Fruit fly (Drosophila melanogaster) whole organism, pupa: ENCODE results near the gene CG1785.

Experiments
- CG10348 ChIP-seq: fragments of 200-800 bp; sonication (Bioruptor generic); IDR thresholded peaks from 2 replicates; pipeline ENCODE4 v1.3.6; 2022; ENCODE audit warnings: missing biosample characterization, missing genetic modification characterization
- CG12605 ChIP-seq: fragments of 200-800 bp; sonication (Bioruptor generic); IDR thresholded peaks from 2 replicates; pipeline ENCODE4 v1.3.6; 2022; ENCODE audit warnings: missing biosample characterization, missing genetic modification characterization
- CG13204 ChIP-seq: fragments of 200-800 bp; sonication (Bioruptor generic); optimal IDR thresholded peaks from 2 replicates; lab custom pipeline; 2018; ENCODE audit warnings: missing biosample characterization, mild to moderate bottlenecking, missing genetic modification characterization, moderate library complexity
- CG14655 ChIP-seq: fragments of 200-800 bp; sonication (Bioruptor generic); optimal IDR thresholded peaks from 3 replicates; lab custom pipeline; 2017; ENCODE audit warnings: mild to moderate bottlenecking, missing biosample characterization, missing genetic modification reagents, missing genetic modification characterization
- CG15710 ChIP-seq: fragments of 200-800 bp; sonication (Bioruptor generic); optimal IDR thresholded peaks from 2 replicates; lab custom pipeline; 2018; ENCODE audit warnings: missing biosample characterization, mild to moderate bottlenecking, missing genetic modification characterization, moderate library complexity
- CG17806 ChIP-seq: fragments of 200-800 bp; sonication (Bioruptor generic); optimal IDR thresholded peaks from 2 replicates; lab custom pipeline; 2018; ENCODE audit warnings: missing biosample characterization, mild to moderate bottlenecking, missing genetic modification characterization, moderate library complexity
- CG32121 ChIP-seq: fragments of 200-800 bp; sonication (Bioruptor generic); IDR thresholded peaks from 2 replicates; pipeline ENCODE4 v1.3.6; 2022; ENCODE audit warnings: missing biosample characterization, missing genetic modification characterization
- CG34367 ChIP-seq: fragments of 200-800 bp; sonication (Bioruptor generic); optimal IDR thresholded peaks from 2 replicates; lab custom pipeline; 2018; ENCODE audit warnings: missing biosample characterization, mild to moderate bottlenecking, missing genetic modification characterization
- CG4496 ChIP-seq: fragments of 200-800 bp; sonication (Bioruptor generic); IDR thresholded peaks from 3 replicates; pipeline ENCODE4 v1.3.6; 2022; ENCODE audit warnings: missing biosample characterization, missing genetic modification characterization
- CG8159 ChIP-seq: fragments of 200-800 bp; sonication (Bioruptor generic); optimal IDR thresholded peaks from 3 replicates; lab custom pipeline; 2018; ENCODE audit warnings: missing biosample characterization, mild to moderate bottlenecking, missing genetic modification characterization, moderate library complexity
- CG8301 ChIP-seq: fragments of 200-800 bp; sonication (Bioruptor generic); optimal IDR thresholded peaks from 2 replicates; lab custom pipeline; 2018; ENCODE audit warnings: missing biosample characterization, mild to moderate bottlenecking, missing genetic modification characterization
- CG9948 ChIP-seq: fragments of 200-800 bp; sonication (Bioruptor generic); optimal IDR thresholded peaks from 2 replicates; lab custom pipeline; 2018; ENCODE audit warnings: missing biosample characterization, mild to moderate bottlenecking, missing genetic modification characterization, moderate library complexity
- D1 ChIP-seq: fragments of 200-800 bp; sonication (Bioruptor generic); optimal IDR thresholded peaks from 2 replicates; lab custom pipeline; 2018; ENCODE audit warnings: missing biosample characterization, mild to moderate bottlenecking, missing genetic modification characterization, moderate library complexity
- EcR ChIP-seq: fragments of 200-800 bp; sonication (Bioruptor generic); optimal IDR thresholded peaks from 3 replicates; lab custom pipeline; 2019; ENCODE audit warnings: missing biosample characterization, missing genetic modification characterization, mild to moderate bottlenecking, moderate library complexity, missing genetic modification reagents
- Ets98B ChIP-seq: fragments of 200-800 bp; sonication (Bioruptor generic); IDR thresholded peaks from 2 replicates; pipeline ENCODE4 v1.3.6; 2022; ENCODE audit warnings: missing biosample characterization, missing genetic modification characterization
- Pif1A ChIP-seq: fragments of 200-800 bp; sonication (Bioruptor generic); optimal IDR thresholded peaks from 3 replicates; lab custom pipeline; 2016; ENCODE audit warnings: missing biosample characterization, missing genetic modification characterization
- Pif1B ChIP-seq: fragments of 200-800 bp; sonication (Bioruptor generic); optimal IDR thresholded peaks from 3 replicates; lab custom pipeline; 2016; ENCODE audit warnings: missing biosample characterization, missing genetic modification characterization
- Snoo ChIP-seq: fragments of 200-800 bp; sonication (Bioruptor generic); optimal IDR thresholded peaks from 3 replicates; lab custom pipeline; 2017; ENCODE audit warnings: missing biosample characterization, mild to moderate bottlenecking, missing genetic modification characterization, inconsistent platforms
- fd96Ca ChIP-seq: fragments of 200-800 bp; sonication (Bioruptor generic); IDR thresholded peaks from 3 replicates; pipeline ENCODE4 v1.3.6; 2022; ENCODE audit warnings: missing biosample characterization, missing genetic modification characterization
- gl ChIP-seq: fragments of 200-800 bp; sonication (Bioruptor generic); optimal IDR thresholded peaks from 2 replicates; lab custom pipeline; 2018; ENCODE audit warnings: missing biosample characterization, mild to moderate bottlenecking, missing genetic modification characterization
- rn ChIP-seq: fragments of 200-800 bp; sonication (Bioruptor generic); IDR thresholded peaks from 2 replicates; pipeline ENCODE4 v1.3.6; 2022; ENCODE audit warnings: missing biosample characterization, missing genetic modification characterization

CG1785 gene

dm6 chrX:8714064-8715046 lies at the start of gene CG1785, which contains the start of gene CG2004:
Gene CG1785, plus strand, starts transcription at chrX:8714936.
Gene CG2004, minus strand, starts transcription at chrX:8714924.
- TF ChIP-seq Ets98B (GFP tag; lab: Robert Waterston, UW), result peak; percentile 91
- TF ChIP-seq CG8301, result peak; percentile 77
- TF ChIP-seq CG9948 (tag; lab: Kevin White, UChicago), result peak; percentile 79
- TF ChIP-seq Snoo, result peak; percentile 83
- TF ChIP-seq CG14655, result peak; percentile 35
- TF ChIP-seq CG8159 (tag; lab: Kevin White, UChicago), result peak; percentile 82
- peak; percentile 73 for TF ChIP-seq CG34367 (tag; lab: Kevin White, UChicago)
- TF ChIP-seq Pif1A (GFP tag; lab: Kevin White, UChicago), result peak; percentile 84
- TF ChIP-seq CG10348 (GFP tag; lab: Robert Waterston, UW), result peak; percentile 65
- peak; percentile 96 for TF ChIP-seq fd96Ca (GFP tag; lab: Robert Waterston, UW)
- peak; percentile 82 for TF ChIP-seq CG17806 (tag; lab: Kevin White, UChicago)
- TF ChIP-seq gl (tag; lab: Kevin White, UChicago), result peak; percentile 69
- TF ChIP-seq Pif1B (GFP tag; lab: Kevin White, UChicago), result no peak
- TF ChIP-seq CG12605, result peak; percentile 75
- peak; percentile 87 for TF ChIP-seq rn (GFP tag; lab: Robert Waterston, UW)
- TF ChIP-seq CG15710, result peak; percentile 85
- TF ChIP-seq CG13204 (GFP tag; lab: Kevin White, UChicago), result no peak
- peak; percentile 94 for TF ChIP-seq CG4496 (GFP tag; lab: Robert Waterston, UW)
- TF ChIP-seq CG32121 (GFP tag; lab: Robert Waterston, UW), result peak; percentile 87
- TF ChIP-seq EcR (GFP tag; lab: Kevin White, UChicago), result peak; percentile 11
- TF ChIP-seq D1 (tag; lab: Kevin White, UChicago), result no peak
- TF ChIP-seq, all 21 proteins: peak for 18

DNA sequence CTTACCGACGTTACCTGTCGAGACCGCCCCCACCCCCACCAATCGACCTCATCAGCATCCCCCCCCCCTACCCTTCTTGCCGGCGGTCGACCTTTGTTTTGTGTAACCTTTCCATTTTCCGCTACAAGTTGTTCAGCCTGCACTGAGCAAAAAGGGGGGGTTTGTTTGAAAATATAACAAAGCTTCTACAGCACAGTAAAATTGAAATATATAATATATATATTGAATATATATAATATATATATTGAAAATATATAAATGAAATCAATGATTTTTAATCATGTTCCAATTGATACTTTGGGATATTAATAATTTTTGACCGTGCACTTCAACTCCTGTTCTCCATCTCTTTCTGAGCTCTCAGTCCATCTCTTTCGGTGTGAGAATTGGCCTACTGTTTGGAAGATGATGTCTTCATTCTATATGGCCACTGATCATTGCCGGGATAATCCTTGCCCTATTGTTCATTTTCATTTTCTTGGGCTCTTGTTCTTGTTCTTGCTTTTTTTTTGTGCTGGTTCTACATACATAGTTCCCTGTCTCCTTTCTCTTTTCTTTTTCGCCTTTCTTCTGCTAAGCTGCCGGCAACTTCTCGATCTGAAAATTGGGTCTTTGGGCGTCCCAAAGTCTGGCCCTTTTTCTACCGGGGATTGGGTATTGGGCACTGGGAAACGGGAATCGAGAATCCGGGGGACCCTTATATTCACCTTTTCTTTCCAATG lies 49.0 kb upstream of the CG1785 start:
- TF ChIP-seq EcR (GFP tag; lab: Kevin White, UChicago), result no peak
- no peak for TF ChIP-seq CG4496 (GFP tag; lab: Robert Waterston, UW)
- TF ChIP-seq CG8301, result no peak
- TF ChIP-seq CG32121 (GFP tag; lab: Robert Waterston, UW), result no peak
- TF ChIP-seq Snoo, result no peak
- TF ChIP-seq CG8159 (tag; lab: Kevin White, UChicago), result no peak

- TF ChIP-seq CG15710 (no peak), fd96Ca (GFP tag; lab: Robert Waterston, UW) (no peak), EcR (GFP tag; lab: Kevin White, UChicago) (no peak), CG34367 (tag; lab: Kevin White, UChicago) (no peak), CG8301 (no peak), gl (tag; lab: Kevin White, UChicago) (no peak), CG17806 (tag; lab: Kevin White, UChicago) (no peak), Ets98B (GFP tag; lab: Robert Waterston, UW) (no peak), D1 (tag; lab: Kevin White, UChicago) (no peak)
- TF ChIP-seq, all 21 proteins: peak for 0
These were observed 47.7 kb upstream of the CG1785 start for dm6 chrX:8667070-8667469.

dm6 chrX:8667709-8668108 lies 47.0 kb upstream of the CG1785 start:
- TF ChIP-seq gl (tag; lab: Kevin White, UChicago) (no peak), CG34367 (tag; lab: Kevin White, UChicago) (no peak), Pif1A (GFP tag; lab: Kevin White, UChicago) (peak; percentile 21), D1 (tag; lab: Kevin White, UChicago) (no peak), fd96Ca (GFP tag; lab: Robert Waterston, UW) (no peak), CG8159 (tag; lab: Kevin White, UChicago) (peak; percentile 5), CG14655 (no peak), Snoo (peak; percentile 51), rn (GFP tag; lab: Robert Waterston, UW) (no peak), CG4496 (GFP tag; lab: Robert Waterston, UW) (no peak)

DNA sequence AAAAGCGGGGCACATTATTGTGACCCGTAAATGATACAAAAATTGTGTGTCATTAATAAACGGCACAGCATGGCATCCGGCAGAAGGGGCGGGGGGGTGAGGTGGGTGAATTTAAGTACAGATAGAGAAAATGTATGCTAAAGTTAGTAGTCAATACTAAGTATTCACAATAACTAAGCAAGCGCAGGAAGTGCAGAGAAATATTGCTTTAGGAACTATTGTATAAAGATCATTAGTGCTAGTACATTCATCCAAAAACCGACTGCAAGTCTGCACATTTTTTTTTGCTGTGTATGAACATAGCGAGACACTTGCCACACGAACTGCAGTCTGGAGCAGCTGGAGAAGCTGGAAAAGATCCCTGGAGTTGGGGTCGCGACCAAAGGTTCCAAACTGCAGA lies 45.3 kb upstream of the CG1785 start:
- TF ChIP-seq CG8159 (tag; lab: Kevin White, UChicago) (peak; percentile 22), Ets98B (GFP tag; lab: Robert Waterston, UW) (no peak), CG17806 (tag; lab: Kevin White, UChicago) (no peak), Snoo (peak; percentile 15), CG4496 (GFP tag; lab: Robert Waterston, UW) (no peak), D1 (tag; lab: Kevin White, UChicago) (no peak), CG12605 (no peak), Pif1A (GFP tag; lab: Kevin White, UChicago) (no peak), fd96Ca (GFP tag; lab: Robert Waterston, UW) (no peak), CG15710 (peak; percentile 29)
